Fruit fly (Drosophila melanogaster) whole organism, prepupa: Measurements from ENCODE around the gene ens.
A peak's percentile ranks its signal among the peaks of the same experiment; 100 is the strongest.

ENCODE experiments used
- Blimp-1 ChIP-seq: fragments of 200-800 bp; sonication (Bioruptor generic); optimal IDR thresholded peaks from 3 replicates; lab custom pipeline; 2017; ENCODE audit warnings: missing biosample characterization, missing genetic modification characterization, mild to moderate bottlenecking, moderate library complexity, missing genetic modification reagents
- CG10631 ChIP-seq: fragments of 200-800 bp; sonication (Bioruptor generic); optimal IDR thresholded peaks from 2 replicates; lab custom pipeline; 2016; ENCODE audit warnings: missing biosample characterization, missing genetic modification characterization
- CG11294 ChIP-seq: fragments of 200-800 bp; sonication (Bioruptor generic); IDR thresholded peaks from 2 replicates; pipeline ENCODE4 v1.3.6; 2022; ENCODE audit warnings: missing biosample characterization, missing genetic modification characterization
- CG11902 ChIP-seq: fragments of 200-800 bp; sonication (Bioruptor generic); optimal IDR thresholded peaks from 3 replicates; lab custom pipeline; 2016; ENCODE audit warnings: missing biosample characterization, missing genetic modification characterization
- CG15336 ChIP-seq: fragments of 200-800 bp; sonication (Bioruptor generic); IDR thresholded peaks from 2 replicates; pipeline ENCODE4 v1.3.6; 2022; ENCODE audit warnings: missing biosample characterization, missing genetic modification characterization
- CG16779 ChIP-seq: fragments of 200-800 bp; sonication (Bioruptor generic); optimal IDR thresholded peaks from 3 replicates; lab custom pipeline; 2017; ENCODE audit warnings: missing biosample characterization, mild to moderate bottlenecking, missing genetic modification characterization
- CG3032 ChIP-seq: fragments of 200-800 bp; optimal IDR thresholded peaks from 2 replicates; lab custom pipeline; 2019; ENCODE audit warnings: missing biosample characterization, mild to moderate bottlenecking, missing genetic modification characterization, moderate library complexity
- CG31627 ChIP-seq: fragments of 200-800 bp; sonication (Bioruptor generic); optimal IDR thresholded peaks from 3 replicates; lab custom pipeline; 2016; ENCODE audit warnings: missing biosample characterization, missing genetic modification characterization
- CG34406 ChIP-seq: fragments of 200-800 bp; sonication (Bioruptor generic); optimal IDR thresholded peaks from 3 replicates; lab custom pipeline; 2016; ENCODE audit warnings: missing biosample characterization, missing genetic modification characterization
- CG6163 ChIP-seq: fragments of 200-800 bp; sonication (Bioruptor generic); IDR thresholded peaks from 3 replicates; pipeline ENCODE4 v1.3.6; 2022; ENCODE audit warnings: missing biosample characterization, missing genetic modification characterization
- CG6276 ChIP-seq: fragments of 200-800 bp; sonication (Bioruptor generic); optimal IDR thresholded peaks from 2 replicates; lab custom pipeline; 2017; ENCODE audit warnings: missing biosample characterization, mild to moderate bottlenecking, missing genetic modification characterization
- CG6792 ChIP-seq: fragments of 200-800 bp; sonication (Bioruptor generic); optimal IDR thresholded peaks from 3 replicates; lab custom pipeline; 2016; ENCODE audit warnings: missing biosample characterization, missing genetic modification characterization
- CG6808 ChIP-seq: fragments of 200-800 bp; sonication (Bioruptor generic); optimal IDR thresholded peaks from 3 replicates; lab custom pipeline; 2017; ENCODE audit warnings: missing biosample characterization, missing genetic modification characterization, mild to moderate bottlenecking, moderate library complexity, missing genetic modification reagents
- CG6854 ChIP-seq: fragments of 200-800 bp; sonication (Bioruptor generic); optimal IDR thresholded peaks from 2 replicates; lab custom pipeline; 2017; ENCODE audit warnings: missing biosample characterization, mild to moderate bottlenecking, missing genetic modification characterization
- CG8119 ChIP-seq: fragments of 200-800 bp; sonication (Bioruptor generic); IDR thresholded peaks from 3 replicates; pipeline ENCODE4 v1.3.6; 2022; ENCODE audit warnings: missing biosample characterization, missing genetic modification characterization
- CG8319 ChIP-seq: fragments of 200-800 bp; sonication (Bioruptor generic); optimal IDR thresholded peaks from 3 replicates; lab custom pipeline; 2016; ENCODE audit warnings: missing biosample characterization, missing genetic modification characterization
- CG8632 ChIP-seq: fragments of 200-800 bp; sonication (Bioruptor generic); optimal IDR thresholded peaks from 3 replicates; lab custom pipeline; 2016; ENCODE audit warnings: missing biosample characterization, missing genetic modification characterization
- CG9139 ChIP-seq: fragments of 200-800 bp; sonication (Bioruptor generic); optimal IDR thresholded peaks from 3 replicates; lab custom pipeline; 2017; ENCODE audit warnings: missing biosample characterization, mild to moderate bottlenecking, missing genetic modification characterization
- Eip78C ChIP-seq: fragments of 200-800 bp; sonication (Bioruptor generic); peaks from one replicate; lab custom pipeline; 2016; ENCODE audit warnings: missing biosample characterization, missing genetic modification characterization
- Eip93F ChIP-seq: fragments of 200-800 bp; sonication (Bioruptor generic); optimal IDR thresholded peaks from 2 replicates; lab custom pipeline; 2016; ENCODE audit warnings: missing biosample characterization, mild to moderate bottlenecking, missing genetic modification characterization
- Ets21C ChIP-seq: fragments of 200-800 bp; sonication (Bioruptor generic); optimal IDR thresholded peaks from 3 replicates; lab custom pipeline; 2016; ENCODE audit warnings: missing biosample characterization, missing genetic modification characterization
- Ets96B ChIP-seq: fragments of 200-800 bp; optimal IDR thresholded peaks from 2 replicates; lab custom pipeline; 2019; ENCODE audit warnings: missing biosample characterization, mild to moderate bottlenecking, missing genetic modification characterization, moderate library complexity
- Gug ChIP-seq: fragments of 200-800 bp; sonication (Bioruptor generic); IDR thresholded peaks from 2 replicates; pipeline ENCODE4 v1.3.6; 2022; ENCODE audit warnings: missing biosample characterization, missing genetic modification characterization
- Hr39 ChIP-seq: fragments of 200-800 bp; sonication (Bioruptor generic); optimal IDR thresholded peaks from 2 replicates; lab custom pipeline; 2016; ENCODE audit warnings: missing biosample characterization, missing genetic modification characterization
- Hr4 ChIP-seq: fragments of 200-800 bp; sonication (Bioruptor generic); optimal IDR thresholded peaks from 3 replicates; lab custom pipeline; 2016; ENCODE audit warnings: missing biosample characterization, missing genetic modification characterization
- Lpt ChIP-seq: fragments of 200-800 bp; sonication (Bioruptor generic); optimal IDR thresholded peaks from 3 replicates; lab custom pipeline; 2016; ENCODE audit warnings: missing biosample characterization, missing genetic modification characterization
- Met ChIP-seq: fragments of 200-800 bp; sonication (Bioruptor generic); optimal IDR thresholded peaks from 3 replicates; lab custom pipeline; 2016; ENCODE audit warnings: missing biosample characterization, missing genetic modification characterization
- OdsH ChIP-seq: fragments of 200-800 bp; sonication (Bioruptor generic); optimal IDR thresholded peaks from 3 replicates; lab custom pipeline; 2016; ENCODE audit warnings: missing biosample characterization, missing genetic modification characterization
- Smox ChIP-seq: fragments of 200-800 bp; sonication (Bioruptor generic); optimal IDR thresholded peaks from 3 replicates; lab custom pipeline; 2016; ENCODE audit warnings: missing biosample characterization, missing genetic modification characterization
- Sox102F ChIP-seq: fragments of 200-800 bp; sonication (Bioruptor generic); optimal IDR thresholded peaks from 2 replicates; lab custom pipeline; 2016; ENCODE audit warnings: missing biosample characterization, mild to moderate bottlenecking, missing genetic modification characterization
- Sox14 ChIP-seq: fragments of 200-800 bp; sonication (Bioruptor generic); optimal IDR thresholded peaks from 3 replicates; lab custom pipeline; 2016; ENCODE audit warnings: missing biosample characterization, missing genetic modification characterization
- Sox15 ChIP-seq: fragments of 200-800 bp; sonication (Bioruptor generic); optimal IDR thresholded peaks from 3 replicates; lab custom pipeline; 2016; ENCODE audit warnings: missing biosample characterization, missing genetic modification characterization
- achi ChIP-seq: fragments of 200-800 bp; sonication (Bioruptor generic); optimal IDR thresholded peaks from 3 replicates; lab custom pipeline; 2016; ENCODE audit warnings: missing biosample characterization, missing genetic modification characterization
- cyc ChIP-seq: fragments of 200-800 bp; sonication (Bioruptor generic); optimal IDR thresholded peaks from 3 replicates; lab custom pipeline; 2016; ENCODE audit warnings: missing biosample characterization, missing genetic modification characterization
- dac ChIP-seq: fragments of 200-800 bp; sonication (Bioruptor generic); optimal IDR thresholded peaks from 2 replicates; lab custom pipeline; 2017; ENCODE audit warnings: missing biosample characterization, mild to moderate bottlenecking, missing genetic modification characterization
- eg ChIP-seq: fragments of 200-800 bp; sonication (Bioruptor generic); IDR thresholded peaks from 3 replicates; pipeline ENCODE4 v1.3.6; 2022; ENCODE audit warnings: missing biosample characterization, missing genetic modification characterization
- esn ChIP-seq: fragments of 200-800 bp; sonication (Bioruptor generic); optimal IDR thresholded peaks from 2 replicates; lab custom pipeline; 2016; ENCODE audit warnings: missing biosample characterization, mild to moderate bottlenecking, missing genetic modification characterization, moderate library complexity
- fd59A ChIP-seq: fragments of 200-800 bp; sonication (Bioruptor generic); optimal IDR thresholded peaks from 2 replicates; lab custom pipeline; 2017; ENCODE audit warnings: missing biosample characterization, mild to moderate bottlenecking, missing genetic modification characterization, missing genetic modification reagents
- lz ChIP-seq: fragments of 200-800 bp; sonication (Bioruptor generic); optimal IDR thresholded peaks from 3 replicates; lab custom pipeline; 2016; ENCODE audit warnings: missing biosample characterization, missing genetic modification characterization
- pdm3 ChIP-seq: fragments of 200-800 bp; sonication (Bioruptor generic); optimal IDR thresholded peaks from 3 replicates; lab custom pipeline; 2016; ENCODE audit warnings: missing biosample characterization, missing genetic modification characterization
- salr ChIP-seq, 2 experiments: fragments of 200-800 bp; sonication (Bioruptor generic); optimal IDR thresholded peaks; 3 replicates each; lab custom pipeline; 2016 to 2018; ENCODE audit warnings: missing biosample characterization in 2 of 2, missing genetic modification characterization in 2 of 2, mild to moderate bottlenecking in 1 of 2
- spab ChIP-seq: fragments of 200-800 bp; sonication (Bioruptor generic); optimal IDR thresholded peaks from 2 replicates; lab custom pipeline; 2017; ENCODE audit warnings: missing biosample characterization, mild to moderate bottlenecking, missing genetic modification characterization, missing genetic modification reagents
- ss ChIP-seq, 2 experiments: fragments of 200-800 bp; sonication (Bioruptor generic); optimal IDR thresholded peaks; 2 replicates in 1 of 2; 3 replicates in 1 of 2; lab custom pipeline; 2017 to 2018; ENCODE audit warnings: mild to moderate bottlenecking in 2 of 2, missing biosample characterization in 2 of 2, missing genetic modification characterization in 2 of 2, moderate library complexity in 1 of 2
- svp ChIP-seq: fragments of 200-800 bp; sonication (Bioruptor generic); peaks from one replicate; lab custom pipeline; 2016; ENCODE audit warnings: missing biosample characterization, missing genetic modification characterization
- vri ChIP-seq: fragments of 200-800 bp; sonication (Bioruptor generic); optimal IDR thresholded peaks from 3 replicates; lab custom pipeline; 2016; ENCODE audit warnings: missing biosample characterization, mild to moderate bottlenecking, missing genetic modification characterization

Gene ens

DNA sequence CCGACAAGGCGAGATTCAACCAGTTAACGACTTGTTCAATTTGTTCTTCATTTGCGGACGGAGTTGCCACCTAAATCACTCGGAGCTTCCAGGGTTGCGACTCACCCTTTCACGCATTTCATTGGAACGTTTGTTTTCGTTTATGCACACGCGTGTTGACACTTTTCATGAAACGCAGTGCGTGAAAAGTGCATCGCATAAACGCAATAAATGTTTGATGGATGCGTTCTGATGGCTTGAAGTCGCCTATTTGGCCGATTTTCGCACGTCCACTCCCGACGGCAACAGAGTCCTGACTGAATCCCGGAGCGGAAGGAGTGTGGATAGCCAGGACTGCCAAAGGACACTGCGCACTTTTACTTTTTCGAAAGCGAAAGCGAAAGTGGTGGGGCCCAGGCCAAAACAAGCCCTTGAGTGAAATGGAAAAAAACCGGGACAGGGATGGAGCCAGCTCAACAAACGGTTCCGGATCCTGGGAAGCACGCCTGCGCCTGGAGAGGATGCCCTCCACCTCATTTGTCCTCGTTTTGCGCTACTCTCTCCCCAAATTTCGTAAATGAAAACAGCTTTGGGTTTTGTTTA lies 43.7 kb upstream of the ens start, which contains the start of gene Teh4 (continued):
- TF ChIP-seq CG6163 (GFP tag; lab: Robert Waterston, UW) (no peak), Eip93F (GFP tag; lab: Kevin White, UChicago) (no peak), CG8319 (GFP tag; lab: Kevin White, UChicago) (no peak), pdm3 (GFP tag; lab: Kevin White, UChicago) (no peak), achi (GFP tag; lab: Kevin White, UChicago) (no peak), CG34406 (GFP tag; lab: Kevin White, UChicago) (no peak), CG6276 (no peak), CG11902 (GFP tag; lab: Kevin White, UChicago) (no peak)

DNA sequence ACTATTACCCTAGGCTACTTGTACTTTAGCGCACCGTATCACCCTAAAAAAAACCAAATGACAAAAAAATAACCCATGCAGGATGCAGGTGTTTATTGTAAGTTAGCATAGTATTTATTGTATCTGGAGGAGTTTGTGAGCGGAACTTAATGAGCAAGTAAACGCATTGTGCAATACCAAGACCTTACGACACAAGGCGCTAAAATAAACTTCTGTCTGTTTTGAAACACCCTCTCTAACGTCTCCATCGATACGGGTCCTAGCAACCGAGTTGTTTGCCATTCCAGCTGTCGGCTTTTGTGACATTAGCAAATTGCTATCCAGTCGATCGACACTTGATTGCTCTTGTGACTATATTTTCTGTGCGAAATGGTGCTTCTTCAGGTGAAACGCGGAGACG lies 39.2 kb upstream of the ens start, which contains the start of gene CG18675:
Gene CG18675 (plus strand): TSS at position 301 of the 400 bp plus-strand sequence.
- TF ChIP-seq Lpt (GFP tag; lab: Kevin White, UChicago), result no peak

DNA sequence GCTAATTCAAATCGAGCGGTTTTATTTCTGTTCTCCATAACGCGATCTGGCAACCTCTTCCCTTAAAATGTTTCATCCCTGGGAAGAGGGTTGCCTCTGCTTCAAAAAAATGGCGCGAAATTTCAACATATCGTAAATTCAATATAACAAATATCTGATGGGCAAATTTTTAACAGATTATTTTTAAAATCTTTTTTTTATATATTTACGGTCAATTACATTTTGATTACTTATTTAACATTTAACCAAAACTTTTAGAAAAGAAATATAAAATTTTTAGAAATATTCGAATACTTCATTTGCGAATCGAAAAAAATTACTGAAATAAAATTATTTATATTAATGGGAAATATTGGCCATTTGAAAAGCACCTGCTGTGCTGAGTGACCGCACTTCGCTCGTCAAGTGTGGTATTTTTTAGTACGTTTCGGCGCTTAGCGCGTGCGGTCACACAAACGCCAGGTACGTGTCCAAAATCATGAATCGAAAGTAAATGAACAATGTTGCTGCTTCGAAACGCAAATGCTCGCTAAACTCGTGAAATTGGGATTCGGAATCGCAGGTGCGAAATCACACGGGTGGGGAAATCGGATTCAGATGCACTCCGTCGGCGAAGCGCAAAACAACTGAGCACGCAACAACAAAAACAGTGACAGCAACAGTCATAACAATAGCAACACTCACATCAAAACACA lies 35.8 kb upstream of the ens start, which contains the start of gene Ero1L:
Gene Ero1L (plus strand): TSS at position 448 of the 695 bp plus-strand sequence.
- TF ChIP-seq CG6792 (GFP tag; lab: Kevin White, UChicago), result no peak
- TF ChIP-seq svp, result peak; percentile 80
- TF ChIP-seq CG6854 (GFP tag; lab: Kevin White, UChicago), result peak; percentile 51
- TF ChIP-seq lz (GFP tag; lab: Kevin White, UChicago), result no peak
- no peak for TF ChIP-seq CG6276
- TF ChIP-seq Sox102F (GFP tag; lab: Kevin White, UChicago), result no peak
- TF ChIP-seq ss (GFP tag; optimal IDR thresholded peaks at IDR 0.05; lab: Kevin White, UChicago), result peak in 1 of 2 experiments; percentile 8
- TF ChIP-seq CG11902 (GFP tag; lab: Kevin White, UChicago), result no peak
- peak; percentile 38 for TF ChIP-seq Ets96B (tag; lab: Kevin White, UChicago)
- peak; percentile 45; the same call in 2 of the 3 replicates for TF ChIP-seq eg (GFP tag; lab: Robert Waterston, UW)
- TF ChIP-seq achi (GFP tag; lab: Kevin White, UChicago), result no peak
- TF ChIP-seq Lpt (GFP tag; lab: Kevin White, UChicago), result no peak
- peak; percentile 37 for TF ChIP-seq Blimp-1
- TF ChIP-seq CG6163 (GFP tag; lab: Robert Waterston, UW), result 0 out of 3 replicates have a peak, but pooled peaks have one; percentile 14
- TF ChIP-seq CG10631, result no peak
- TF ChIP-seq esn (GFP tag; lab: Kevin White, UChicago), result peak; percentile 37
- no peak for TF ChIP-seq CG16779
- TF ChIP-seq dac, result no peak
- 0 out of 2 replicates have a peak, but pooled peaks have one; percentile 9 for TF ChIP-seq Gug (GFP tag; lab: Robert Waterston, UW)
- TF ChIP-seq CG3032, result peak; percentile 47
- no peak for TF ChIP-seq OdsH
- TF ChIP-seq CG6808 (GFP tag; lab: Kevin White, UChicago), result no peak
- no peak for TF ChIP-seq CG9139
- TF ChIP-seq cyc (GFP tag; lab: Kevin White, UChicago), result peak; percentile 41
- TF ChIP-seq Met (GFP tag; lab: Kevin White, UChicago), result peak; percentile 33
- TF ChIP-seq CG11294 (GFP tag; lab: Robert Waterston, UW), result no peak
- peak; percentile 4 for TF ChIP-seq Hr39 (GFP tag; lab: Kevin White, UChicago)
- no peak for TF ChIP-seq CG8319 (GFP tag; lab: Kevin White, UChicago)
- TF ChIP-seq Sox15 (GFP tag; lab: Kevin White, UChicago), result no peak
- TF ChIP-seq pdm3 (GFP tag; lab: Kevin White, UChicago), result peak; percentile 2
- no peak for TF ChIP-seq spab (GFP tag; lab: Kevin White, UChicago)
- no peak for TF ChIP-seq salr (GFP tag; optimal IDR thresholded peaks at IDR 0.05; lab: Kevin White, UChicago)
- TF ChIP-seq CG15336 (GFP tag; lab: Robert Waterston, UW), result no peak
- peak; percentile 39 for TF ChIP-seq Smox (GFP tag; lab: Kevin White, UChicago)
- no peak for TF ChIP-seq CG8119
- TF ChIP-seq Eip78C, result peak; percentile 49
- peak; percentile 24 for TF ChIP-seq CG31627 (GFP tag; lab: Kevin White, UChicago)
- no peak for TF ChIP-seq CG8632
- peak; percentile 25 for TF ChIP-seq vri (GFP tag; lab: Kevin White, UChicago)
- TF ChIP-seq Sox14 (GFP tag; lab: Kevin White, UChicago), result peak; percentile 18
- TF ChIP-seq fd59A, result no peak
- TF ChIP-seq Ets21C (GFP tag; lab: Kevin White, UChicago), result no peak
- no peak for TF ChIP-seq Hr4 (GFP tag; lab: Kevin White, UChicago)
